Fruit fly (Drosophila melanogaster) S2 (cell line): Measurements from ENCODE around the gene Jhbp12.

ENCODE experiments used
- CG8478 ChIP-seq: fragments of >200 bp; optimal IDR thresholded peaks from 2 replicates; lab custom pipeline; 2018
- CTCF ChIP-seq, 2 experiments: fragments of >200 bp; optimal IDR thresholded peaks; 2 replicates each; lab custom pipeline; 2018

dm6 chr3R:24518150-24518580 lies 6.4 kb upstream of the Jhbp12 start, which contains the start of gene Pp1alpha-96A:
- TF ChIP-seq CG8478 (lab: Kevin White, UChicago) (no peak), CTCF (optimal IDR thresholded peaks at IDR 0.05; lab: Kevin White, UChicago) (no peak)
